Worm (Caenorhabditis elegans) whole organism, L1 larva: ENCODE data around the gene C02E7.6.

ENCODE experiments used
- C16A3.4 ChIP-seq: fragments of 150-350 bp; optimal IDR thresholded peaks from 2 replicates; lab custom pipeline; 2014; ENCODE audit warnings: missing biosample characterization, missing genetic modification characterization
- aha-1 ChIP-seq: fragments of 150-350 bp; optimal IDR thresholded peaks from 2 replicates; lab custom pipeline; 2014; ENCODE audit warnings: missing biosample characterization, missing genetic modification characterization
- aly-2 ChIP-seq: fragments of 150-350 bp; optimal IDR thresholded peaks from 2 replicates; lab custom pipeline; 2014; ENCODE audit warnings: missing biosample characterization, missing genetic modification characterization
- blmp-1 ChIP-seq: fragments of 150-350 bp; optimal IDR thresholded peaks from 2 replicates; lab custom pipeline; 2014; ENCODE audit warnings: missing biosample characterization, missing genetic modification characterization
- ceh-63 ChIP-seq: fragments of 200-800 bp; sonication (Bioruptor generic); optimal IDR thresholded peaks from 2 replicates; lab custom pipeline; 2018; ENCODE audit warnings: mild to moderate bottlenecking, missing genetic modification characterization, missing compliant biosample characterization
- ceh-82 ChIP-seq, 3 experiments: fragments of 150-350 bp in 1 of 3; sonication (generic microtip) in 2 of 3; optimal IDR thresholded peaks; 2 replicates each; lab custom pipeline; 2014 to 2017; ENCODE audit warnings: missing biosample characterization in 3 of 3, missing genetic modification characterization in 3 of 3
- ceh-88 ChIP-seq: fragments of 200-800 bp; sonication (Bioruptor generic); IDR thresholded peaks from 2 replicates; pipeline ENCODE4 v1.3.6; 2022; ENCODE audit warnings: missing genetic modification characterization, missing compliant biosample characterization
- ces-1 ChIP-seq: fragments of 150-350 bp; optimal IDR thresholded peaks from 2 replicates; lab custom pipeline; 2014; ENCODE audit warnings: missing biosample characterization, missing genetic modification reagents, missing genetic modification characterization
- dpl-1 ChIP-seq, 3 experiments: fragments of 150-350 bp in 2 of 3; sonication (generic microtip) in 1 of 3; optimal IDR thresholded peaks; 2 replicates each; lab custom pipeline; 2014 to 2017; ENCODE audit warnings: missing biosample characterization in 3 of 3, missing genetic modification characterization in 3 of 3, missing genetic modification reagents in 3 of 3
- dsc-1 ChIP-seq: sonication (generic microtip); optimal IDR thresholded peaks from 2 replicates; lab custom pipeline; 2016; ENCODE audit warnings: mild to moderate bottlenecking, missing genetic modification characterization, missing compliant biosample characterization
- efl-1 ChIP-seq, 4 experiments: fragments of 150-350 bp; optimal IDR thresholded peaks in 3 of 4; peaks in 1 of 4; 1 replicate in 1 of 4; 2 replicates in 3 of 4; lab custom pipeline; 2014; ENCODE audit warnings: missing biosample characterization in 2 of 4, missing genetic modification characterization in 2 of 4, missing genetic modification reagents in 2 of 4
- efl-3 ChIP-seq: fragments of 200-800 bp; sonication (Bioruptor generic); optimal IDR thresholded peaks from 2 replicates; lab custom pipeline; 2018; ENCODE audit warnings: mild to moderate bottlenecking, missing genetic modification characterization, missing compliant biosample characterization
- elt-2 ChIP-seq: sonication (generic microtip); optimal IDR thresholded peaks from 2 replicates; lab custom pipeline; 2016; ENCODE audit warnings: missing genetic modification characterization, mild to moderate bottlenecking, inconsistent platforms, missing compliant biosample characterization, missing genetic modification reagents
- fkh-8 ChIP-seq: sonication (generic microtip); optimal IDR thresholded peaks from 2 replicates; lab custom pipeline; 2016; ENCODE audit warnings: mild to moderate bottlenecking, missing genetic modification characterization, missing compliant biosample characterization
- grh-1 ChIP-seq: fragments of 200-800 bp; sonication (Bioruptor generic); IDR thresholded peaks from 2 replicates; pipeline ENCODE4 v1.3.6; 2022; ENCODE audit warnings: missing genetic modification reagents, missing genetic modification characterization, missing compliant biosample characterization
- hlh-17 ChIP-seq: fragments of 200-800 bp; sonication (Bioruptor generic); optimal IDR thresholded peaks from 2 replicates; lab custom pipeline; 2018; ENCODE audit warnings: missing genetic modification characterization, mild to moderate bottlenecking, missing compliant biosample characterization, moderate library complexity, borderline replicate concordance
- jun-1 ChIP-seq: fragments of 150-350 bp; optimal IDR thresholded peaks from 2 replicates; lab custom pipeline; 2014; ENCODE audit warnings: missing biosample characterization, missing genetic modification reagents, missing genetic modification characterization
- lin-13 ChIP-seq: fragments of 150-350 bp; optimal IDR thresholded peaks from 2 replicates; lab custom pipeline; 2014; ENCODE audit warnings: missing biosample characterization, missing genetic modification reagents, missing genetic modification characterization
- lin-14 ChIP-seq: fragments of 200-800 bp; sonication (Bioruptor generic); optimal IDR thresholded peaks from 2 replicates; lab custom pipeline; 2018; ENCODE audit warnings: mild to moderate bottlenecking, missing genetic modification characterization, moderate library complexity, missing compliant biosample characterization
- lin-15B ChIP-seq: fragments of 150-350 bp; sonication (generic microtip); optimal IDR thresholded peaks from 3 replicates; lab custom pipeline; 2014; ENCODE audit warnings: missing biosample characterization, missing genetic modification characterization
- lin-35 ChIP-seq, 2 experiments: fragments of 150-350 bp; optimal IDR thresholded peaks; 2 replicates each; lab custom pipeline; 2014; ENCODE audit warnings: missing biosample characterization in 2 of 2, missing genetic modification characterization in 2 of 2, missing genetic modification reagents in 2 of 2
- lsy-2 ChIP-seq, 2 experiments: fragments of 150-350 bp; optimal IDR thresholded peaks; 2 replicates each; lab custom pipeline; 2014; ENCODE audit warnings: missing biosample characterization in 2 of 2, missing genetic modification characterization in 2 of 2
- mep-1 ChIP-seq: fragments of 150-350 bp; optimal IDR thresholded peaks from 2 replicates; lab custom pipeline; 2014; ENCODE audit warnings: missing biosample characterization, missing genetic modification characterization
- nhr-20 ChIP-seq: sonication (generic microtip); optimal IDR thresholded peaks from 2 replicates; lab custom pipeline; 2016; ENCODE audit warnings: mild to moderate bottlenecking, missing genetic modification characterization, missing compliant biosample characterization
- nhr-237 ChIP-seq: fragments of 150-350 bp; optimal IDR thresholded peaks from 2 replicates; lab custom pipeline; 2014; ENCODE audit warnings: missing biosample characterization, missing genetic modification characterization
- nhr-71 ChIP-seq: sonication (generic microtip); optimal IDR thresholded peaks from 2 replicates; lab custom pipeline; 2016; ENCODE audit warnings: mild to moderate bottlenecking, missing genetic modification characterization, moderate library complexity, missing compliant biosample characterization
- nhr-76 ChIP-seq: sonication (generic microtip); optimal IDR thresholded peaks from 2 replicates; lab custom pipeline; 2017; ENCODE audit warnings: missing biosample characterization, missing genetic modification characterization
- nhr-85 ChIP-seq: sonication (generic microtip); peaks from one replicate; lab custom pipeline; 2016; ENCODE audit warnings: missing genetic modification characterization, inconsistent platforms, missing compliant biosample characterization
- pqm-1 ChIP-seq: sonication (generic microtip); optimal IDR thresholded peaks from 3 replicates; lab custom pipeline; 2017; ENCODE audit warnings: missing biosample characterization, missing genetic modification characterization
- skn-1 ChIP-seq: fragments of 150-350 bp; optimal IDR thresholded peaks from 2 replicates; lab custom pipeline; 2014; ENCODE audit warnings: missing biosample characterization, missing genetic modification characterization
- snpc-4 ChIP-seq: fragments of 150-350 bp; optimal IDR thresholded peaks from 2 replicates; lab custom pipeline; 2014; ENCODE audit warnings: missing biosample characterization, missing genetic modification characterization
- snu-23 ChIP-seq: sonication (generic microtip); optimal IDR thresholded peaks from 2 replicates; lab custom pipeline; 2016; ENCODE audit warnings: missing genetic modification characterization, missing compliant biosample characterization
- sup-37 ChIP-seq: fragments of 200-800 bp; sonication (Bioruptor generic); optimal IDR thresholded peaks from 2 replicates; lab custom pipeline; 2018; ENCODE audit warnings: mild to moderate bottlenecking, missing genetic modification characterization, missing compliant biosample characterization
- unc-30 ChIP-seq: sonication (generic microtip); optimal IDR thresholded peaks from 2 replicates; lab custom pipeline; 2017; ENCODE audit warnings: missing biosample characterization, missing genetic modification characterization
- unc-62 ChIP-seq: fragments of 150-350 bp; optimal IDR thresholded peaks from 2 replicates; lab custom pipeline; 2014; ENCODE audit warnings: missing biosample characterization, missing genetic modification reagents, missing genetic modification characterization
- unc-86 ChIP-seq: sonication (generic microtip); optimal IDR thresholded peaks from 2 replicates; lab custom pipeline; 2016; ENCODE audit warnings: missing genetic modification characterization, missing compliant biosample characterization
- unc-98 ChIP-seq: fragments of 200-800 bp; sonication (Bioruptor generic); IDR thresholded peaks from 2 replicates; pipeline ENCODE4 v1.3.6; 2022; ENCODE audit warnings: missing genetic modification characterization, missing compliant biosample characterization
- vab-15 ChIP-seq: sonication (generic microtip); optimal IDR thresholded peaks from 2 replicates; lab custom pipeline; 2017; ENCODE audit warnings: missing genotype, mild to moderate bottlenecking, missing genetic modification characterization, missing compliant biosample characterization
- xbp-1 ChIP-seq: sonication (generic microtip); optimal IDR thresholded peaks from 2 replicates; lab custom pipeline; 2016; ENCODE audit warnings: missing genetic modification characterization, missing compliant biosample characterization
- zag-1 ChIP-seq: fragments of 150-350 bp; optimal IDR thresholded peaks from 2 replicates; lab custom pipeline; 2014; ENCODE audit warnings: missing biosample characterization, missing genetic modification characterization
- ztf-11 ChIP-seq, 2 experiments: sonication (generic microtip); optimal IDR thresholded peaks; 2 replicates each; lab custom pipeline; 2016 to 2017; ENCODE audit warnings: missing genetic modification characterization in 2 of 2, missing biosample characterization in 1 of 2, missing compliant biosample characterization in 1 of 2

C02E7.6 gene

DNA sequence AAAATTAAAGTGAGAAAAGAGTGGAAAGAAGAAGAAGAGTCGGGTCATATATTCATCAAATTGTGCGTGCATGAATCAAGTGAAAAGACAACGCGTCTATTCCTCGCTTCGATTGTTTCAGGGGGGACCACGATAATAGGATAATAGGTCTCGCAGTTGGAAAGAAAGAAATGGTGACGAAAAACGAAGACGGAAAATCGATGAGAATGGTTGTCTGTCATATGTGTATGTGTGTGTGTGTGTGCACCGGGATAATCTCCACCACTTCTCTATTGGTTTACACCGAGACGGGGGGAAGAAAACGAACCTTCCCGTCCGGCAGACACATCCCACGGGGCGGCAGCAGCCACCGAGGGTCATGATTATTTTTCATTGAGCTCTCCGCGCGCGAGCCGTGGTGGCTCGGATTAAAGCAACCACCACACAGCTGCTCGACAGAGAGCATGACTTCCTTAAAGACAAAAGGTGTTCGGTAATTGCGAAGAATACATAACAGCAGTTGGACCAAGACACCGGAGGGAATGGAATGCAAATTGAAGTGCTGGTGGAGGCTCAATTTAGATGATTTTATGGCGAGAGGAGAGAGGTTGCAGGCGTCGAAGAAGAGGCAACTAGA lies 45.1 kb downstream of the C02E7.6 start:
- TF ChIP-seq efl-1 (optimal IDR thresholded peaks at IDR 0.05; lab: Kevin White, UChicago) (no peak), efl-1 (GFP tag; optimal IDR thresholded peaks at IDR 0.05 in 1 of 2; lab: Kevin White, UChicago) (peak in 1 of 2 experiments; percentile 20), ces-1 (GFP tag; lab: Kevin White, UChicago) (no peak), ceh-63 (GFP tag; lab: Kevin White, UChicago) (no peak), nhr-71 (tag; lab: Kevin White, UChicago) (peak; percentile 22), dsc-1 (tag; lab: Kevin White, UChicago) (peak; percentile 27), unc-98 (GFP tag; lab: Robert Waterston, UW) (no peak), aha-1 (tag; lab: Kevin White, UChicago) (no peak), ceh-82 (tag; optimal IDR thresholded peaks at IDR 0.05; lab: Kevin White, UChicago) (no peak), lin-14 (GFP tag; lab: Kevin White, UChicago) (peak; percentile 21), nhr-237 (no peak), pqm-1 (tag; lab: Kevin White, UChicago) (no peak), xbp-1 (tag; lab: Kevin White, UChicago) (no peak)

DNA sequence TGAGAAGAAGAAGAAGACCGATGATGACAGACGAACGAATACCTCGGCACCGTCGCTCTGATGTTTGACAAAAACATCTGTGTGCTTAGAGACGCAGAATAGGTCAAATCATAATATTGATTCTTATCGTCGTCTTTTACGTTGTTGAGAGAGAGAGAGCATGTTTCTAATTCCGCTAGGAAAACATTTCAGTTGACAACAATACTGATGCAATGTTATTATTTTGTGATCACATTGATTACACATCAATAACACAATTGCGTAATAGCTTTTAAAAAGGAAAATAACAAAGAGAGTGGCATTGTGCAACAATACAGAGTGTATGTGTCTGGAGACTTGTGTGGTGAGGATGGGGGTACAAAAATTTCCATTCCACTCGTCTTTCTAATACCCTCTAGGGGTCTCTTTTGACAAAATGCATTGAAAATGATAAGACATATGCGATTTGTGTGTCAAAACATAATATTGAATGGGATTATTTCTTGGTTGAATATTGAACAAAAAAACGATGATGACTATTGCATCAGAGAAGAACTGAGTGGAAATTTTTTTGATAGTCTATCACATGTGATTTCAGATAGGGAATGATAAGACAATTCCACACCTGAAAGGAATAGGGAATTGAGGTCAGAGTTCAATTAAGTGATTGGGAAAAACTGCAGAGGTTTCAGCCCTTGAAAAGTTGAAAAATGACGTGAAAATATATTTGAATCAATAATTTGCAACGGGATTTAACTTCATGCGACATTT lies 45.8 kb downstream of the C02E7.6 start:
- no peak for TF ChIP-seq hlh-17 (GFP tag; lab: Kevin White, UChicago)
- no peak for TF ChIP-seq sup-37 (GFP tag; lab: Kevin White, UChicago)
- peak in 1 of 2 experiments; percentile 30 for TF ChIP-seq lin-35 (GFP tag; optimal IDR thresholded peaks at IDR 0.05; lab: Kevin White, UChicago)
- TF ChIP-seq ztf-11 (tag; optimal IDR thresholded peaks at IDR 0.05; lab: Kevin White, UChicago) = no peak
- no peak for TF ChIP-seq dpl-1 (GFP tag; optimal IDR thresholded peaks at IDR 0.05; lab: Kevin White, UChicago)
- TF ChIP-seq efl-1 (optimal IDR thresholded peaks at IDR 0.05; lab: Kevin White, UChicago) = no peak
- no peak for TF ChIP-seq efl-1 (GFP tag; optimal IDR thresholded peaks at IDR 0.05 in 1 of 2; lab: Kevin White, UChicago)
- TF ChIP-seq unc-30 (tag; lab: Kevin White, UChicago) = no peak
- TF ChIP-seq lsy-2 (tag; optimal IDR thresholded peaks at IDR 0.05; lab: Kevin White, UChicago) = no peak
- no peak for TF ChIP-seq grh-1 (GFP tag; lab: Robert Waterston, UW)
- no peak for TF ChIP-seq mep-1
- no peak for TF ChIP-seq snpc-4 (tag; lab: Kevin White, UChicago)
- no peak for TF ChIP-seq jun-1 (tag; lab: Kevin White, UChicago)
- TF ChIP-seq elt-2 (tag; lab: Kevin White, UChicago) = peak; percentile 64
- no peak for TF ChIP-seq skn-1 (tag; lab: Kevin White, UChicago)
- no peak for TF ChIP-seq vab-15
- TF ChIP-seq unc-86 = no peak
- peak; percentile 57 for TF ChIP-seq nhr-85
- no peak for TF ChIP-seq lin-13 (GFP tag; lab: Kevin White, UChicago)
- no peak for TF ChIP-seq fkh-8 (tag; lab: Kevin White, UChicago)
- no peak for TF ChIP-seq lin-15B
- no peak for TF ChIP-seq blmp-1 (tag; lab: Kevin White, UChicago)

DNA sequence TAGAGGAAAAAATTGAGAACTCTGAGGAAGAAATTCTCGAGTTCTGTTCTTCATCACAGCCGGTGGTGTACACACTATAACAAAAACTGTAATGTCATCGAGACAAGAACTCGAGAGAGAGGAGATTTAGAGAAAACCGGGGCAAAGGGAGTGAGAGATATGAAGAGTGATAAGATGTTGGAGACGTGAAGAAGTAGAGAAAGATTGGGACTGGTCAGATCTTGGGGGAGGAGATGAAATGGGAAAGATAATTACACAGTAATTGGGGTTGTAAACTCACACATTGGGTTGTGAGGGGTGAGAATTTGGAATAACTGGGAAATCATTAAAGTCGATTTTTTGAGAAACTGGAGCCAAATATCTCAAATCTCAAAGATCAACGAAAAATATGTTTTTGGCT lies 46.8 kb downstream of the C02E7.6 start:
- TF ChIP-seq efl-3 (GFP tag; lab: Kevin White, UChicago) = no peak
- no peak for TF ChIP-seq efl-1 (optimal IDR thresholded peaks at IDR 0.05; lab: Kevin White, UChicago)
- peak in 1 of 2 experiments; percentile 78 for TF ChIP-seq efl-1 (GFP tag; optimal IDR thresholded peaks at IDR 0.05 in 1 of 2; lab: Kevin White, UChicago)
- peak; percentile 77 for TF ChIP-seq nhr-85
- no peak for TF ChIP-seq nhr-20 (tag; lab: Kevin White, UChicago)
- TF ChIP-seq aly-2 (tag; lab: Kevin White, UChicago) = no peak
- no peak for TF ChIP-seq ceh-88
- no peak for TF ChIP-seq C16A3.4 (tag; lab: Kevin White, UChicago)
- no peak for TF ChIP-seq zag-1 (tag; lab: Kevin White, UChicago)
- no peak for TF ChIP-seq lin-35 (GFP tag; optimal IDR thresholded peaks at IDR 0.05; lab: Kevin White, UChicago)
- TF ChIP-seq xbp-1 (tag; lab: Kevin White, UChicago) = no peak
- no peak for TF ChIP-seq unc-62
- no peak for TF ChIP-seq elt-2 (tag; lab: Kevin White, UChicago)
- TF ChIP-seq snu-23 (GFP tag; lab: Kevin White, UChicago) = no peak
- peak; percentile 7 for TF ChIP-seq nhr-71 (tag; lab: Kevin White, UChicago)
- TF ChIP-seq dpl-1 (GFP tag; optimal IDR thresholded peaks at IDR 0.05; lab: Kevin White, UChicago) = no peak
- no peak for TF ChIP-seq lin-14 (GFP tag; lab: Kevin White, UChicago)
- TF ChIP-seq nhr-76 (tag; lab: Kevin White, UChicago) = no peak
- TF ChIP-seq, all 84 proteins: peak for 3
